Worm (Caenorhabditis elegans): ENCODE data around the gene tag-343.
A peak's percentile ranks its signal among the peaks of the same experiment; 100 is the strongest.

Gene tag-343

DNA sequence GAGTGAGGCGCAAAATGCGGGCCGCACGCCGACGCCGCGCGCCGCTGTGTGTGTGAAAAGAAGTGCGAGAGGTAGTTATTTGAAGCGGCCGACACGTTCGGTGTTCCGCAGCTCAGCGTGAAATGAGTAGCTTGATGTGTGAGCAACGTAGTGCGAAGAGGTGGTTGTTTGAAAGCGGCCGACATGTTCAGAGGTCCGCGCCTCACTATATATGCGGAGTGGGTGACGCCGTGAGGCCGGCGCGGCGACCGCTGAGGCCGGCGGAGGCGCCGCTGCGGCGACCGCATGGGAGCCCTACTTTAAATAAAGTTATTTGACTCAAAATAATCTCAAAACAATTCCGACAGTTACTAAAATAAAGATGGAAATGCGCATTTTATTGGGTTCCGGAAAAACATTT lies 22.3 kb upstream of the tag-343 start:
- no peak for TF ChIP-seq tbx-11 (GFP tag; IDR thresholded peaks at IDR 0.05)
- no peak for TF ChIP-seq ets-7 (tag; optimal IDR thresholded peaks at IDR 0.05)
- no peak for TF ChIP-seq ceh-13 (GFP tag; optimal IDR thresholded peaks at IDR 0.05)
- TF ChIP-seq aly-1 (tag; optimal IDR thresholded peaks at IDR 0.05), result no peak
- no peak for TF ChIP-seq tbx-37 (GFP tag; conservative IDR thresholded peaks at IDR 0.05)
- no peak for TF ChIP-seq tra-4 (tag; optimal IDR thresholded peaks at IDR 0.05)
- TF ChIP-seq pes-1 (GFP tag; IDR thresholded peaks at IDR 0.05), result no peak
- TF ChIP-seq flt-1 (GFP tag; IDR thresholded peaks at IDR 0.05), result no peak
- no peak for TF ChIP-seq hmg-4 (GFP tag; optimal IDR thresholded peaks at IDR 0.05)
- TF ChIP-seq ceh-36 (tag; optimal IDR thresholded peaks at IDR 0.05), result no peak

DNA sequence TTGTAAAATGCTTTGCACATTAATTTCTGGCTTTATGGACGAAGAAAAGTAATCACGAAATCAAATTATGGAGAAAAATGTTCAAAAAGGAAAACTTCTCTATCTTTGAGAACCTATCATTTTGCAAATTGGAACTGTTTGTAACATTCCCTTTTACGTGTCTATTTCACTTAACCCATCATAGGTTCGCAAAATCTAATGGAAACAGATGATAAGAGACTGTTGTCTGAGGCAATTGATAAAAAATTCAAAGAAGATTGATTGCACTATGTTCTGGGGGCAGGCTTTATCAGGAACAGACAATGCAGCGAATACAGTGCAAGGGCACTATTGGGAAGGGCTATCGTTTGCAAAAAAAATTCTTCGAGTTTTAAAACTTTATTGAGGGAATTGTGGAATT lies 20.7 kb upstream of the tag-343 start:
- TF ChIP-seq ceh-13 (GFP tag; optimal IDR thresholded peaks at IDR 0.05) (no peak), F13C5.2 (tag; optimal IDR thresholded peaks at IDR 0.05) (no peak), flt-1 (GFP tag; IDR thresholded peaks at IDR 0.05) (no peak), tbx-37 (GFP tag; conservative IDR thresholded peaks at IDR 0.05) (no peak), sea-1 (GFP tag; conservative IDR thresholded peaks at IDR 0.05) (no peak), hmbx-1 (tag; optimal IDR thresholded peaks at IDR 0.05) (no peak), hnd-1 (tag; optimal IDR thresholded peaks at IDR 0.05) (no peak), aly-1 (tag; optimal IDR thresholded peaks at IDR 0.05) (no peak), hmg-4 (GFP tag; optimal IDR thresholded peaks at IDR 0.05) (no peak), tra-4 (tag; optimal IDR thresholded peaks at IDR 0.05) (no peak), tbx-11 (GFP tag; IDR thresholded peaks at IDR 0.05) (no peak), ama-1 (optimal IDR thresholded peaks at IDR 0.05) (no peak), B0310.2 (tag; optimal IDR thresholded peaks at IDR 0.05) (no peak)

DNA sequence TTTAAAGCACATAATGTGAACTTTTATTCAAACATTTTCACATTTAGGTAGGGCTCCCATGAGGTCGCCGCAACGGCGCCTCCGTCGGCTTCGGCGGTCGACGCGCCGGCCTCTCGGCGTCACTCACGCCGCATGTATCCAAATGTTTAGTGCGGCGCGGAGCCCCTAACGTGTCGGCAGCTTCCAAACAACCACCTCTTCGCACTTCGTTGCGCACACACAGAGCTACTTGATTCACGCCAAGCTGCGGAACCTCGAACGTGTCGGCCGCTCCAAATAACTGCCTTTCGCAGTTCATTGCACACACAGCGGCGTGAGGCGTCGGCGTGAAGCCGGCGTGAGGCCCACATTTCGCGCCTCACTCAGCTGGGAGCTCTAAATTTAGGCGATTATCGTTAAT lies 16.5 kb upstream of the tag-343 start, which contains the start of gene F22H10.6:
Gene F22H10.6, minus strand, starts transcription at position 292 of the 400 bp plus-strand sequence.
- TF ChIP-seq ets-7 (tag; optimal IDR thresholded peaks at IDR 0.05), result no peak
- TF ChIP-seq F13C5.2 (tag; optimal IDR thresholded peaks at IDR 0.05), result no peak
- no peak for TF ChIP-seq B0310.2 (tag; optimal IDR thresholded peaks at IDR 0.05)
- TF ChIP-seq hmg-4 (GFP tag; optimal IDR thresholded peaks at IDR 0.05), result no peak
- TF ChIP-seq hnd-1 (tag; optimal IDR thresholded peaks at IDR 0.05), result no peak
- no peak for TF ChIP-seq flt-1 (GFP tag; IDR thresholded peaks at IDR 0.05)
- no peak for TF ChIP-seq sea-1 (GFP tag; conservative IDR thresholded peaks at IDR 0.05)
- TF ChIP-seq tbx-37 (GFP tag; conservative IDR thresholded peaks at IDR 0.05), result no peak
- no peak for TF ChIP-seq hmbx-1 (tag; optimal IDR thresholded peaks at IDR 0.05)
- TF ChIP-seq scrt-1 (GFP tag; IDR thresholded peaks at IDR 0.05), result no peak
- TF ChIP-seq ama-1 (optimal IDR thresholded peaks at IDR 0.05), result no peak
- no peak for TF ChIP-seq tra-4 (tag; optimal IDR thresholded peaks at IDR 0.05)
- no peak for TF ChIP-seq tbx-11 (GFP tag; IDR thresholded peaks at IDR 0.05)

DNA sequence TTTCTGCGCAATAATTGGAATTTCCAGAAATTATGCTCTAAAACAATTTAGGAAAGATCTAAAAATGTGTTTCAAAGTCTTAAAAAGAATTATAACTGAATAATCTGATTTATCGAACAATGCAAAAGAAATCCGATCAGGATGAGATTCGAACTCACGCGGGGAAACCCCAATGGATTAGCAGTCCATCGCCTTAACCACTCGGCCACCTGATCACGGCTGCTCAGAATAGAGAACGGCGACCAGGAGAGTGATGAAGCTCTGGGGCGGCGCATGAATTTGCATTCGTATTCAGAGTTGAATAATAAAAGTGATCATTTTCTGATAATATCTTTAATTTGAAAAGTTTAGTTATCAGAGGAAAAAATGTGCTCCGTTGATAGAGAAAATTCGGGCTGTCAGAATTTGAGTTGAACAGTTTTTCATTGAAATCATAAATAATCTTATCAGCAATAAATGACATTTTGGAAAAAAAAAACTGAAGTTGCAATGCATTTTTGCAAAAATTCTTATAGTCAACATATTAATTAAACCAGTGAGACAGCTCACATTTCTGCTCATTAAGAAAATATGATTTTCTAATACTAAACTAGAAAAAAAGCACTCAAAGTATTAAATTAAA lies 15.4 kb upstream of the tag-343 start:
- TF ChIP-seq pes-1 (GFP tag; IDR thresholded peaks at IDR 0.05), result no peak
- TF ChIP-seq scrt-1 (GFP tag; IDR thresholded peaks at IDR 0.05), result no peak
- no peak for TF ChIP-seq B0310.2 (tag; optimal IDR thresholded peaks at IDR 0.05)
- no peak for TF ChIP-seq F13C5.2 (tag; optimal IDR thresholded peaks at IDR 0.05)
- TF ChIP-seq ets-7 (tag; optimal IDR thresholded peaks at IDR 0.05), result no peak

DNA sequence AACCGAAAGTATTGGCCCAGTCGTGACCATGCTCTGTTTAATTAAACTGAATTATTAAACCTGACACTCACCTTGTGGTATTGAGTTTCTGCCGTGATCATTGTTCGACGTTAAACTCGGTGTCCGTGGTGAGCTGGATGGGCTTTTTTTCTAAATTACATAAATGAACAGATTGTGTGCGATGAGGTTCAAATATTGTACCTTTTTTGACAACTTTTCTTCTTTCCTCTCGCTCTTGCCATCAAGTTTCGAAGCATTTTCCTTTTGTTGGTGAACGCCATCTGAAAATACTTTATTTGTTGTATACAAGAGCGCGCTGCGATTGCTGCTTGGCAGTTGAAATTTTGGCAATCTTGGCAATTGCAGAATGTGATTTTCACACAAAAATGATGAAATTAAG lies 13.4 kb upstream of the tag-343 start, which contains the start of gene F22H10.11:
Gene F22H10.11, minus strand, starts transcription at position 101 of the 400 bp plus-strand sequence.
- no peak for TF ChIP-seq sea-1 (GFP tag; conservative IDR thresholded peaks at IDR 0.05)
- no peak for TF ChIP-seq ceh-13 (GFP tag; optimal IDR thresholded peaks at IDR 0.05)
- TF ChIP-seq B0310.2 (tag; optimal IDR thresholded peaks at IDR 0.05), result no peak
- TF ChIP-seq pes-1 (GFP tag; IDR thresholded peaks at IDR 0.05), result no peak
- TF ChIP-seq F13C5.2 (tag; optimal IDR thresholded peaks at IDR 0.05), result no peak
- TF ChIP-seq tbx-11 (GFP tag; IDR thresholded peaks at IDR 0.05), result no peak
- no peak for TF ChIP-seq ets-7 (tag; optimal IDR thresholded peaks at IDR 0.05)
- no peak for TF ChIP-seq flt-1 (GFP tag; IDR thresholded peaks at IDR 0.05)
- no peak for TF ChIP-seq tra-4 (tag; optimal IDR thresholded peaks at IDR 0.05)
- no peak for TF ChIP-seq ceh-36 (tag; optimal IDR thresholded peaks at IDR 0.05)
- TF ChIP-seq tbx-37 (GFP tag; conservative IDR thresholded peaks at IDR 0.05), result no peak
- no peak for TF ChIP-seq ama-1 (optimal IDR thresholded peaks at IDR 0.05)
- TF ChIP-seq aly-1 (tag; optimal IDR thresholded peaks at IDR 0.05), result no peak
- no peak for TF ChIP-seq hnd-1 (tag; optimal IDR thresholded peaks at IDR 0.05)
- TF ChIP-seq scrt-1 (GFP tag; IDR thresholded peaks at IDR 0.05), result no peak
- no peak for TF ChIP-seq hmbx-1 (tag; optimal IDR thresholded peaks at IDR 0.05)

DNA sequence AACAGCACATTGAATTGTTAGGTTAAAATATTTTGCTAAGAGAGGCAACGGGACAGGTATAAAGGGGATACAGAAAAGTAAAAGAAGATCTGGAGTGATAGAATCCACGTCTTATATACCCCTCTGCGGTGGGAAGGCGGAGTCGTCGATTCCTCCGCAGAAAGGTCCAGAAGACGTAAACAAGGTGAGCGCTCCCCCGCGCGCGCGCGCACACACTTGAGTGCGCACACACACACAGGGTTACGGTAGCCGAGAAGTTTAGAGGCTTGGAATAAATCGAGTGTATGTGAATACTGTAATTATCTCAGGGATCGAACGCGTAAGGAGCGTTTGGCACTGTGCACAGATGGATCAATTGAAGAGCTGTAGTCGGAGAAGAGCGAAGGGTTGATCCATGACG lies 12.8 kb upstream of the tag-343 start:
- TF ChIP-seq F13C5.2 (tag; optimal IDR thresholded peaks at IDR 0.05) (no peak), ets-7 (tag; optimal IDR thresholded peaks at IDR 0.05) (no peak), hmbx-1 (tag; optimal IDR thresholded peaks at IDR 0.05) (no peak), tbx-37 (GFP tag; conservative IDR thresholded peaks at IDR 0.05) (no peak), ama-1 (optimal IDR thresholded peaks at IDR 0.05) (no peak), tra-4 (tag; optimal IDR thresholded peaks at IDR 0.05) (no peak), ceh-13 (GFP tag; optimal IDR thresholded peaks at IDR 0.05) (no peak), ceh-36 (tag; optimal IDR thresholded peaks at IDR 0.05) (no peak), aly-1 (tag; optimal IDR thresholded peaks at IDR 0.05) (no peak), tbx-11 (GFP tag; IDR thresholded peaks at IDR 0.05) (no peak), hnd-1 (tag; optimal IDR thresholded peaks at IDR 0.05) (no peak), flt-1 (GFP tag; IDR thresholded peaks at IDR 0.05) (no peak), scrt-1 (GFP tag; IDR thresholded peaks at IDR 0.05) (no peak)

DNA sequence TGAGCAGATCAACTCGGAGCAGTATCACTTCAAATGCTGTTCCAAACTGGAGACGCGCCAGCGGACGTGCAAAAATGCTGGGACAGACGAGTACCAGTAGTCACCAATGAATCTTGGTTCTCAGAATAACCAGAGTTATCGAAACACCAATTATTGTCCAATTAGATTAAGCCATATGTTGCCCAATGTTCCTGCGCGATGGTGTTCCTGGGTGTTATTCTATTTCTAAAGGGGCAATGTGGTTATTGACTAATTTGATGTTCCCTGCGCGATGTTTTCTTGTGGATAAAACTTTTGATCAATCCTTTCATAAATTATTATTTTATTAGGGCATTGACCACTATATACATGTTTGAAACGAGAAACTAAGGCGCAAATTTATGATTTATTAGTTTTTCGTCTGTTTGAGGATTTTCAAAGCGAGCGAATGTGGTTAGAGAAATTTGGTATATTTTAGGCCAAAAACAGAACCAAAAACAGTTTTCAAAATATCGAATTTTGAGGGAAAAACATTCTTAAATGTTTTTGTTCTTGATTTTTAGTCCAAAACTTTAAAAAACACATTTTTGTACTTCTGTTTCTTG lies 7.5 kb upstream of the tag-343 start:
- TF ChIP-seq flt-1 (GFP tag; IDR thresholded peaks at IDR 0.05) (peak; percentile 52; the same call in 1 of the 2 replicates), hmbx-1 (tag; optimal IDR thresholded peaks at IDR 0.05) (no peak), hmg-4 (GFP tag; optimal IDR thresholded peaks at IDR 0.05) (peak; percentile 33), tbx-11 (GFP tag; IDR thresholded peaks at IDR 0.05) (no peak; the same call in 1 of the 2 replicates), scrt-1 (GFP tag; IDR thresholded peaks at IDR 0.05) (0 out of 2 replicates have a peak, but pooled peaks have one; percentile 12), tbx-37 (GFP tag; conservative IDR thresholded peaks at IDR 0.05) (peak; percentile 72), sea-1 (GFP tag; conservative IDR thresholded peaks at IDR 0.05) (no peak), aly-1 (tag; optimal IDR thresholded peaks at IDR 0.05) (no peak), ets-7 (tag; optimal IDR thresholded peaks at IDR 0.05) (no peak), ceh-13 (GFP tag; optimal IDR thresholded peaks at IDR 0.05) (no peak), B0310.2 (tag; optimal IDR thresholded peaks at IDR 0.05) (no peak), hnd-1 (tag; optimal IDR thresholded peaks at IDR 0.05) (no peak), F13C5.2 (tag; optimal IDR thresholded peaks at IDR 0.05) (peak; percentile 95), ceh-36 (tag; optimal IDR thresholded peaks at IDR 0.05) (no peak), pes-1 (GFP tag; IDR thresholded peaks at IDR 0.05) (peak; percentile 57), ama-1 (optimal IDR thresholded peaks at IDR 0.05) (no peak), tra-4 (tag; optimal IDR thresholded peaks at IDR 0.05) (no peak)
